Worm (Caenorhabditis elegans) whole organism, late embryonic: Measurements from ENCODE around the gene Y39F10A.1.

ENCODE experiments used
- ceh-22 ChIP-seq: sonication (generic microtip); optimal IDR thresholded peaks from 2 replicates; lab custom pipeline; 2017; ENCODE audit warnings: missing biosample characterization, missing genetic modification characterization
- pag-3 ChIP-seq: sonication (generic microtip); optimal IDR thresholded peaks from 2 replicates; lab custom pipeline; 2016; ENCODE audit warnings: missing compliant biosample characterization, missing genetic modification characterization, borderline replicate concordance

ce11 chrII:769250-769649, 5.9 kb upstream of the Y39F10A.1 start:
- TF ChIP-seq ceh-22 (tag; lab: Kevin White, UChicago) (no peak), pag-3 (tag; lab: Kevin White, UChicago) (no peak)
